Fruit fly (Drosophila melanogaster): ENCODE measurements around the gene CG13599.

CG13599 gene

dm6 chr3R:23915042-23915428 lies 16.4 kb upstream of the CG13599 start (continued):
- TF ChIP-seq Hr83 (GFP tag; optimal IDR thresholded peaks at IDR 0.05; ENCODE audit: poor library complexity, severe bottlenecking) (no peak), tai (GFP tag; optimal IDR thresholded peaks at IDR 0.05) (peak; percentile 88), Hnf4 (GFP tag; optimal IDR thresholded peaks at IDR 0.05) (peak; percentile 92)

- peak; percentile 77 for TF ChIP-seq rgr (GFP tag; optimal IDR thresholded peaks at IDR 0.05)
- no peak for TF ChIP-seq Dfd (GFP tag; optimal IDR thresholded peaks at IDR 0.05)
- TF ChIP-seq Rel (GFP tag; optimal IDR thresholded peaks at IDR 0.05): no peak
- TF ChIP-seq Rel (tag; optimal IDR thresholded peaks at IDR 0.05): no peak
- peak; percentile 75 for TF ChIP-seq Sp1 (GFP tag; optimal IDR thresholded peaks at IDR 0.05)
- no peak for TF ChIP-seq jim (GFP tag; optimal IDR thresholded peaks at IDR 0.05)
- no peak for TF ChIP-seq N (GFP tag; optimal IDR thresholded peaks at IDR 0.05)
- TF ChIP-seq br (GFP tag; optimal IDR thresholded peaks at IDR 0.05): peak; percentile 79
- no peak for TF ChIP-seq Dif (GFP tag; optimal IDR thresholded peaks at IDR 0.05; ENCODE audit: partially characterized antibody)
- peak; percentile 62 for TF ChIP-seq psq (GFP tag; optimal IDR thresholded peaks at IDR 0.05)
- peak in 1 of 2 experiments; percentile 85 for TF ChIP-seq foxo (GFP tag; optimal IDR thresholded peaks at IDR 0.05)
- peak; percentile 64 for TF ChIP-seq woc (GFP tag; optimal IDR thresholded peaks at IDR 0.05)
- no peak for TF ChIP-seq Myc (optimal IDR thresholded peaks at IDR 0.05)
- TF ChIP-seq tai (GFP tag; optimal IDR thresholded peaks at IDR 0.05): peak; percentile 16
- no peak for TF ChIP-seq Abd-B (GFP tag; optimal IDR thresholded peaks at IDR 0.05)
- peak; percentile 86 for TF ChIP-seq fru (GFP tag; optimal IDR thresholded peaks at IDR 0.05)
- TF ChIP-seq Vsx2 (GFP tag; optimal IDR thresholded peaks at IDR 0.05; ENCODE audit: partially characterized antibody): no peak
- TF ChIP-seq OdsH (GFP tag; optimal IDR thresholded peaks at IDR 0.05): peak; percentile 72
- no peak for TF ChIP-seq Hr78 (GFP tag; optimal IDR thresholded peaks at IDR 0.05)
- no peak for TF ChIP-seq pan (optimal IDR thresholded peaks at IDR 0.05)
- TF ChIP-seq usp (GFP tag; optimal IDR thresholded peaks at IDR 0.05): no peak
- TF ChIP-seq brk (GFP tag; optimal IDR thresholded peaks at IDR 0.05): peak; percentile 32
- peak; percentile 85 for TF ChIP-seq h (GFP tag; optimal IDR thresholded peaks at IDR 0.05)
- TF ChIP-seq lola (GFP tag; optimal IDR thresholded peaks at IDR 0.05): no peak
- TF ChIP-seq dsf (GFP tag; optimal IDR thresholded peaks at IDR 0.05; ENCODE audit: borderline replicate concordance): no peak
- TF ChIP-seq sv (GFP tag; optimal IDR thresholded peaks at IDR 0.05): no peak
- TF ChIP-seq CrebA (GFP tag; optimal IDR thresholded peaks at IDR 0.05; ENCODE audit: borderline replicate concordance): no peak
- no peak for TF ChIP-seq Mio (GFP tag; optimal IDR thresholded peaks at IDR 0.05)
- peak; percentile 59 for TF ChIP-seq sage (GFP tag; optimal IDR thresholded peaks at IDR 0.05)
- TF ChIP-seq dl (GFP tag; optimal IDR thresholded peaks at IDR 0.05; ENCODE audit: insufficient read depth in 1 of 2, partially characterized antibody in 2 of 2): no peak
- peak; percentile 1 for TF ChIP-seq CG9705 (GFP tag; optimal IDR thresholded peaks at IDR 0.05)
- peak; percentile 71 for TF ChIP-seq dmrt93B (GFP tag; optimal IDR thresholded peaks at IDR 0.05)
- peak; percentile 79 for TF ChIP-seq HLH106 (tag; optimal IDR thresholded peaks at IDR 0.05)
- peak; percentile 68 for TF ChIP-seq Hnf4 (GFP tag; optimal IDR thresholded peaks at IDR 0.05)
- no peak for TF ChIP-seq Hr83 (GFP tag; optimal IDR thresholded peaks at IDR 0.05; ENCODE audit: poor library complexity, severe bottlenecking)
- no peak for TF ChIP-seq GATAd (GFP tag; optimal IDR thresholded peaks at IDR 0.05)
- peak; percentile 72 for TF ChIP-seq ey (GFP tag; optimal IDR thresholded peaks at IDR 0.05)
- TF ChIP-seq CG32264 (GFP tag; optimal IDR thresholded peaks at IDR 0.05): peak; percentile 40
- no peak for TF ChIP-seq Jra (GFP tag; optimal IDR thresholded peaks at IDR 0.05)
Measured at dm6 chr3R:23915967-23916366, 15.5 kb upstream of the CG13599 start.

dm6 chr3R:23919366-23919765 lies 12.1 kb upstream of the CG13599 start:
- TF ChIP-seq OdsH (GFP tag; optimal IDR thresholded peaks at IDR 0.05): peak; percentile 6
- TF ChIP-seq rgr (GFP tag; optimal IDR thresholded peaks at IDR 0.05): peak; percentile 32
- no peak for TF ChIP-seq dmrt93B (GFP tag; optimal IDR thresholded peaks at IDR 0.05)
